Worm (Caenorhabditis elegans) whole organism, late embryonic: Measurements from ENCODE around the gene unc-62.
A peak's percentile ranks its signal among the peaks of the same experiment; 100 is the strongest.

ENCODE experiments used
- ama-1 ChIP-seq: fragments of 150-350 bp; optimal IDR thresholded peaks from 2 replicates; lab custom pipeline; 2014
- ceh-14 ChIP-seq: sonication (generic microtip); optimal IDR thresholded peaks from 2 replicates; lab custom pipeline; 2016; ENCODE audit warnings: missing genotype, missing genetic modification characterization, missing compliant biosample characterization
- ceh-2 ChIP-seq: sonication (generic microtip); optimal IDR thresholded peaks from 2 replicates; lab custom pipeline; 2016; ENCODE audit warnings: missing genotype, missing genetic modification characterization, missing compliant biosample characterization
- fax-1 ChIP-seq: sonication (generic microtip); optimal IDR thresholded peaks from 2 replicates; lab custom pipeline; 2016; ENCODE audit warnings: missing genotype, missing genetic modification characterization, missing compliant biosample characterization
- hlh-6 ChIP-seq: sonication (generic microtip); optimal IDR thresholded peaks from 2 replicates; lab custom pipeline; 2016; ENCODE audit warnings: missing genotype, missing genetic modification characterization, missing compliant biosample characterization
- nhr-11 ChIP-seq: fragments of 150-350 bp; optimal IDR thresholded peaks from 2 replicates; lab custom pipeline; 2014; ENCODE audit warnings: missing biosample characterization, missing genetic modification characterization
- npax-4 ChIP-seq: sonication (generic microtip); optimal IDR thresholded peaks from 2 replicates; lab custom pipeline; 2016; ENCODE audit warnings: missing genetic modification characterization, missing compliant biosample characterization
- pha-2 ChIP-seq: sonication (generic microtip); optimal IDR thresholded peaks from 2 replicates; lab custom pipeline; 2017; ENCODE audit warnings: mild to moderate bottlenecking, missing genetic modification characterization, missing compliant biosample characterization
- pha-4 ChIP-seq: fragments of 150-350 bp; optimal IDR thresholded peaks from 2 replicates; lab custom pipeline; 2018; ENCODE audit warnings: missing biosample characterization, missing genetic modification reagents, missing genetic modification characterization
- syd-9 ChIP-seq: sonication (generic microtip); optimal IDR thresholded peaks from 2 replicates; lab custom pipeline; 2016; ENCODE audit warnings: mild to moderate bottlenecking, missing genetic modification characterization, moderate library complexity, missing compliant biosample characterization
- unc-86 ChIP-seq: sonication (generic microtip); optimal IDR thresholded peaks from 2 replicates; lab custom pipeline; 2016; ENCODE audit warnings: missing genetic modification characterization, missing compliant biosample characterization
- zip-5 ChIP-seq: sonication (generic microtip); optimal IDR thresholded peaks from 2 replicates; lab custom pipeline; 2016; ENCODE audit warnings: missing genetic modification characterization, missing compliant biosample characterization

- TF ChIP-seq hlh-6 (tag; lab: Kevin White, UChicago): no peak
- no peak for TF ChIP-seq pha-4
- TF ChIP-seq pha-2 (tag; lab: Kevin White, UChicago): no peak
- no peak for TF ChIP-seq nhr-11 (tag; lab: Kevin White, UChicago)
- peak; percentile 7 for TF ChIP-seq ceh-14 (tag; lab: Kevin White, UChicago)
- TF ChIP-seq ceh-2 (tag; lab: Kevin White, UChicago): peak; percentile 9
- no peak for TF ChIP-seq ama-1 (lab: Kevin White, UChicago)
- TF ChIP-seq syd-9 (tag; lab: Kevin White, UChicago): no peak
- no peak for TF ChIP-seq unc-86 (tag; lab: Kevin White, UChicago)
- TF ChIP-seq zip-5: no peak
- no peak for TF ChIP-seq npax-4 (tag; lab: Kevin White, UChicago)
- TF ChIP-seq fax-1 (tag; lab: Kevin White, UChicago): no peak
Measured at ce11 chrV:4526801-4527425, 29.7 kb downstream of the unc-62 start.
